Worm (Caenorhabditis elegans) whole organism, early embryonic: ENCODE data around the gene ZK686.1.

ENCODE experiments used
- B0310.2 ChIP-seq: sonication (generic microtip); optimal IDR thresholded peaks from 2 replicates; lab custom pipeline; 2016; ENCODE audit warnings: mild to moderate bottlenecking, missing genetic modification characterization, missing compliant biosample characterization
- F13C5.2 ChIP-seq: sonication (generic microtip); optimal IDR thresholded peaks from 2 replicates; lab custom pipeline; 2017; ENCODE audit warnings: mild to moderate bottlenecking, missing genetic modification characterization, inconsistent platforms, missing compliant biosample characterization
- aly-1 ChIP-seq: sonication (generic microtip); optimal IDR thresholded peaks from 2 replicates; lab custom pipeline; 2016; ENCODE audit warnings: missing genetic modification characterization, missing compliant biosample characterization
- ama-1 ChIP-seq: fragments of 150-350 bp; optimal IDR thresholded peaks from 2 replicates; lab custom pipeline; 2014
- ceh-13 ChIP-seq: fragments of 200-800 bp; sonication (Bioruptor generic); optimal IDR thresholded peaks from 2 replicates; lab custom pipeline; 2018; ENCODE audit warnings: mild to moderate bottlenecking, missing genetic modification characterization, missing compliant biosample characterization
- ceh-36 ChIP-seq: sonication (generic microtip); optimal IDR thresholded peaks from 2 replicates; lab custom pipeline; 2016; ENCODE audit warnings: missing genetic modification characterization, inconsistent platforms, missing compliant biosample characterization
- ets-7 ChIP-seq: sonication (generic microtip); optimal IDR thresholded peaks from 2 replicates; lab custom pipeline; 2016; ENCODE audit warnings: missing genotype, missing genetic modification characterization, missing compliant biosample characterization
- flt-1 ChIP-seq: fragments of 200-800 bp; sonication (Bioruptor generic); IDR thresholded peaks from 2 replicates; pipeline ENCODE4 v1.3.6; 2022; ENCODE audit warnings: missing genetic modification characterization, missing compliant biosample characterization
- hmbx-1 ChIP-seq: sonication (generic microtip); optimal IDR thresholded peaks from 2 replicates; lab custom pipeline; 2016; ENCODE audit warnings: mild to moderate bottlenecking, missing genetic modification characterization, missing compliant biosample characterization
- hmg-4 ChIP-seq: fragments of 200-800 bp; sonication (Bioruptor generic); optimal IDR thresholded peaks from 2 replicates; lab custom pipeline; 2018; ENCODE audit warnings: mild to moderate bottlenecking, missing genetic modification characterization, missing compliant biosample characterization
- hnd-1 ChIP-seq: sonication (generic microtip); optimal IDR thresholded peaks from 2 replicates; lab custom pipeline; 2016; ENCODE audit warnings: missing genetic modification characterization, missing compliant biosample characterization
- pes-1 ChIP-seq: fragments of 200-800 bp; sonication (Bioruptor generic); IDR thresholded peaks from 2 replicates; pipeline ENCODE4 v1.3.6; 2022; ENCODE audit warnings: missing genetic modification reagents, missing genetic modification characterization, missing compliant biosample characterization
- scrt-1 ChIP-seq: fragments of 200-800 bp; sonication (Bioruptor generic); IDR thresholded peaks from 2 replicates; pipeline ENCODE4 v1.3.6; 2022; ENCODE audit warnings: missing genetic modification characterization, missing compliant biosample characterization
- sea-1 ChIP-seq: fragments of 200-800 bp; sonication (Bioruptor generic); conservative IDR thresholded peaks from 2 replicates; pipeline ENCODE4 v1.3.6; 2022; ENCODE audit warnings: missing genetic modification characterization, missing compliant biosample characterization
- tbx-11 ChIP-seq: fragments of 200-800 bp; sonication (Bioruptor generic); IDR thresholded peaks from 2 replicates; pipeline ENCODE4 v1.3.6; 2022; ENCODE audit warnings: missing genetic modification characterization, missing compliant biosample characterization
- tbx-37 ChIP-seq: fragments of 200-800 bp; sonication (Bioruptor generic); conservative IDR thresholded peaks from 2 replicates; pipeline ENCODE4 v1.3.6; 2022; ENCODE audit warnings: missing genetic modification reagents, missing genetic modification characterization, missing compliant biosample characterization
- tra-4 ChIP-seq: sonication (generic microtip); optimal IDR thresholded peaks from 2 replicates; lab custom pipeline; 2017; ENCODE audit warnings: missing genetic modification characterization, missing compliant biosample characterization

Gene ZK686.1

DNA sequence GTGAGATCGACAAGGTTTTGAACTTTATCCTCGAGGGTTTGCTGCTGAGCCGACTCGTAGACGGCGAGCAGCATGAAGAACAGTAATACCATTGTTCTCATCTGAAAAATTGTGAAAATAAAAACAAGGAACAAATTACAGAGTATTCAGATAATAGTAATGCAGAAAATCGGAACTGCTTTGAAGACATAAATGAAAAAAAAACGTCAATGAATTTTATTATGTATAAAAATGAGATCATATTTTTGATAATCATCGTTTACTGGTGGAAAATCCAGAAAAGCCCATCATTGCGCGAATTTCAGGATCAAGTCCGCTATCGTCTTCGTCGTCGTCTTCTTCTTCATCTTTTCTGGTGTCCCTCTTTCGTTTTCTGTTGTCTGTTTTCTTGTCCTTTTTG lies 4.0 kb upstream of the ZK686.1 start, which contains the start of gene ZK686.3:
TSS of gene ZK686.3 (minus strand) at position 101 of the 400 bp plus-strand sequence.
- no peak for TF ChIP-seq ceh-13
- TF ChIP-seq sea-1 (GFP tag; lab: Robert Waterston, UW): no peak
- no peak for TF ChIP-seq tbx-11 (GFP tag; lab: Robert Waterston, UW)

- TF ChIP-seq pes-1 (no peak), F13C5.2 (tag; lab: Kevin White, UChicago) (no peak), tra-4 (no peak), ceh-13 (no peak), aly-1 (no peak), ama-1 (lab: Kevin White, UChicago) (no peak), tbx-11 (GFP tag; lab: Robert Waterston, UW) (no peak), ets-7 (tag; lab: Kevin White, UChicago) (no peak), flt-1 (GFP tag; lab: Robert Waterston, UW) (no peak), scrt-1 (GFP tag; lab: Robert Waterston, UW) (no peak), hmg-4 (GFP tag; lab: Kevin White, UChicago) (no peak), tbx-37 (GFP tag; lab: Robert Waterston, UW) (no peak)
Observed at ce11 chrIII:7769965-7770364, 3.0 kb upstream of the ZK686.1 start, which contains the start of gene snu-23. Gene snu-23 (minus strand): TSS chrIII:7770120.

- 0 out of 2 replicates have a peak, but pooled peaks have one; percentile 24 for TF ChIP-seq pes-1
- TF ChIP-seq flt-1 (GFP tag; lab: Robert Waterston, UW): 0 out of 2 replicates have a peak, but pooled peaks have one; percentile 15
Observed at ce11 chrIII:7770986-7771385, 1.9 kb upstream of the ZK686.1 start.

ce11 chrIII:7773791-7774190 lies 857 bp downstream of the ZK686.1 start:
- TF ChIP-seq F13C5.2 (tag; lab: Kevin White, UChicago) (no peak), pes-1 (no peak)

DNA sequence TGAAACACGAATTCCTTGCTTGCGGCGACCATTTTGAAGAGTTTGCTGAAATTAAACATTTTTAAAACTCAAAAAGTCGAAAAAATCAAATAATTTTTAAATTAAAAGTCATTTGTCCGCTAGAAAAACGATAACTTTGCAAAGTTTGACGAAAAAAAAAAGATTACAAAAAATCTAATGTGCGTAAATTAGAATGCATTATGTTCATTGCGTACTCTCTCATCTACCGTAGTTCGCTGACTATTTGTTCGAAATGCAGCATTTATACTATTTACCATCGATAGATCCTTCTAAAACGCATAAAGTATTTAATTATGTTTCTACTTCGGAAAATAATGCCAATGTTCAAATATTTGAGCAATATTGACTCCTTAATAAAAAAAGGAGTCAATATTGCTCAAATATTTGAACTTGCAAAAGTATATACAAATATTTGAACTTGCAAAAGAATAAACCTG lies 3.1 kb downstream of the ZK686.1 start, which contains the start of gene bath-15:
TSS of gene bath-15 (minus strand) at position 51 of the 458 bp plus-strand sequence.
- TF ChIP-seq sea-1 (GFP tag; lab: Robert Waterston, UW): no peak
- no peak for TF ChIP-seq flt-1 (GFP tag; lab: Robert Waterston, UW)
- no peak for TF ChIP-seq ceh-36 (tag; lab: Kevin White, UChicago)
- TF ChIP-seq tbx-37 (GFP tag; lab: Robert Waterston, UW): no peak
- no peak for TF ChIP-seq ama-1 (lab: Kevin White, UChicago)
- no peak for TF ChIP-seq hmbx-1
- no peak for TF ChIP-seq hnd-1 (tag; lab: Kevin White, UChicago)
- no peak for TF ChIP-seq scrt-1 (GFP tag; lab: Robert Waterston, UW)
- no peak for TF ChIP-seq F13C5.2 (tag; lab: Kevin White, UChicago)
- no peak for TF ChIP-seq tra-4
- no peak for TF ChIP-seq ets-7 (tag; lab: Kevin White, UChicago)

DNA sequence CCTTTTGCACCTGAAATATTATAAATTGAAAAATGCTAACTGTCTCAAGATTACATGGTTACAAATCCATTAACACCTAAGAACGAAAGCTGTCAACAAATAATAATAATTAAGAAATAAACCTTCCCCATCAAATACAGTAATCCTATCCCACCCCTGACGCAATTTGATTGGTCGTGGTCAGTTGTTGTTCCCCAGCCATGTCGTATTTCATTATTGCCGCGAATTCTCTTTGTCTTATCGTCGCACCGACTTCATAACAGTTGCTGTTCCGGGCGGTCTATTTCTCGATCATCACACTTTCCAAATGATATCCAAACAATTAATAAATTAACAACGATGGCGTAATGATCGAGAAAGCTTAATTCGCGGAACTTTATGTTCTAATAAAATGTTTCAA lies 5.6 kb downstream of the ZK686.1 start:
- no peak for TF ChIP-seq pes-1
- no peak for TF ChIP-seq ceh-36 (tag; lab: Kevin White, UChicago)
- no peak for TF ChIP-seq aly-1
- TF ChIP-seq tbx-37 (GFP tag; lab: Robert Waterston, UW): no peak
- TF ChIP-seq hnd-1 (tag; lab: Kevin White, UChicago): no peak
- no peak for TF ChIP-seq scrt-1 (GFP tag; lab: Robert Waterston, UW)
- no peak for TF ChIP-seq F13C5.2 (tag; lab: Kevin White, UChicago)
- no peak for TF ChIP-seq B0310.2

DNA sequence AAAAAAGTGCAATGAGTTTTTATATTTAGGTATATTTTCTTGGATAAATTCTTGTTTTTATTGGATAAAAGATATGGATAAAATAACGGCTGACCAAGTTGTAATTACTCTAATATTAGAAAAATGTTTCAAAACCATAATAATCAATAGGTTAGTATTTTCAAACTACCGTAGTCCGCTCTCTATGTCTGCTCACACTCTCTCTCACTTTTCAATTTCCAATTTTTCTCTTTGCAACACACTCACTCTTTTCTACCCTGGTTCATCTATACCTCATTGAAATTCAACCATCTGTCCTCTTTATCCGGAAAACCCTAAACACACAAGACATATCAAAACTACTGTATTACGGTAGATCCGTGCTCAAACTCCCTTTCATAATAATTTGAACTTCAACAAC lies 6.4 kb downstream of the ZK686.1 start:
- TF ChIP-seq sea-1 (GFP tag; lab: Robert Waterston, UW): no peak
- no peak for TF ChIP-seq aly-1
- no peak for TF ChIP-seq ceh-36 (tag; lab: Kevin White, UChicago)
- no peak for TF ChIP-seq tra-4
- TF ChIP-seq hnd-1 (tag; lab: Kevin White, UChicago): no peak
- no peak for TF ChIP-seq hmbx-1

DNA sequence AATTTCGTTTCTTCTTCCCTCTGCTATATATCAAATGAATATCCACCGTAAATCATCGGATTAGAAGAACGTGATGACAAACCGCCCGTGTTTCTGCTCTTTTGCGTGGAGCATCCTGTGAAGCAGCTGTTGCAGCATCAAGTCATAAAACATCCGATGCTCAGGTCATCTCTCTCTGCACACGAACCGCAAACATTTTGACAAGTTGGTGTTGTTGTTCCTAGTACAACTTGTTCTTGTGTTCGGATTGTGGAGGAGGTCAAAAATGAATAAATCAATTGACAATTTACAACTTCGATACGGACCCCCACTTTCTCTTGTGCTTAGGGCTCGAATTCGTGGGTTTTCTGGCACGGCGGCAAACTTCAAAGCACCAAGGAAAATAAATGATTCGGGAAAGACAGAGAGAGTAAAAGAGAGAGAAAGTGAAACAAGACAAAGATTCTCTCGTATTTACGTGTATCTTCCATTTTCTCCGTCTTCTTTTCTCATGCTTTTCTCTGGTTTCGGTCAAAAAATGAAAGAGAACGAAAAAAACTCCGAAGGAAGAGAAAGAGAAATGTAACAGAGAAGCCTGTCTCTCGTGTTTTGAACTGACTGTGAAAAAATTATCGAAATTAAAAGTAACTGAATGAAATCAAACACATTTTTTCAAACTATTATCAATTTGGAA lies 7.8 kb downstream of the ZK686.1 start:
- TF ChIP-seq pes-1 (no peak), tra-4 (no peak), ama-1 (lab: Kevin White, UChicago) (no peak), tbx-37 (GFP tag; lab: Robert Waterston, UW) (no peak), ceh-13 (no peak), tbx-11 (GFP tag; lab: Robert Waterston, UW) (no peak), flt-1 (GFP tag; lab: Robert Waterston, UW) (no peak), scrt-1 (GFP tag; lab: Robert Waterston, UW) (no peak), hmbx-1 (no peak), hmg-4 (GFP tag; lab: Kevin White, UChicago) (no peak), ceh-36 (tag; lab: Kevin White, UChicago) (no peak), hnd-1 (tag; lab: Kevin White, UChicago) (no peak), sea-1 (GFP tag; lab: Robert Waterston, UW) (no peak), ets-7 (tag; lab: Kevin White, UChicago) (no peak), aly-1 (no peak), B0310.2 (no peak), F13C5.2 (tag; lab: Kevin White, UChicago) (no peak)
